Fruit fly (Drosophila melanogaster) ovary, adult (tissue): ENCODE results near the gene mh.

ENCODE experiments used
- CG17801 ChIP-seq: fragments of 200-800 bp; optimal IDR thresholded peaks from 2 replicates; lab custom pipeline; 2019; ENCODE audit warnings: missing biosample characterization, mild to moderate bottlenecking, missing genetic modification characterization, moderate library complexity; ENCODE audit not compliant: partially characterized antibody

Gene mh

dm6 chrX:15475367-15475789, at the start of gene mh:
Gene mh, minus strand, starts transcription at chrX:15475400.
- TF ChIP-seq CG17801 (GFP tag; lab: Kevin White, UChicago) = no peak

DNA sequence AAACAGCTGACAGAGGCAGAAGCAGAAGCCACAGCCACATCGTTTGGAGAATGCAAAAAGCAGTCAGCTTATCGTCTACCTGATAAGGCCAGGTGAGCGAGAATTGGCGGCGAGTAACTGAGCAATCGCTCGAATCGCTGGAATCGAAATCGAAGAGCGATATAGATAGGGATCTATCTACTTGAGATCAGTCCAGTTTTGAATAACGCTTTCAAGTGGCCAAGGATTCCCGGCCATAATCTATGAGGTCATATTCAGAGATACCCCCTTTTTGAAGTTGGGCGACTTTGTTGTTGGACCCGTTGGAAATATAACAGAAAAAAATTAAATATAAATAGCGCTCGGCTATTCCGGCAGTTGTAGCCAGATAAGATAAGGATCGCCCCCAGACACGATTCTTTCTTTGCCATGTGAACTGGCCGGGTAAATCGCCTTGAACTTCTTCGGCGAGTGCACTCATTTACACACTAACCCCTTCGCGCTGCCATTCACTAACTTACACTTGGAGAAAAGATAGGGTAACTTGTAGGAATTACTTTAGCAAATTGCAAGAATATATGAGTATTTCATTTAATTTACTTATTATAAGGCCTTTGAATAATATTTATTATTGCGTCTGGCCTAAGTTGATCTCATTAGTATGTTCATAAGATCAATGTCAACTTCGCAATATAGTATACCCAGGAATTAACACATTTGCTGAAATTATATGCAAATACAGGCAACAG, 47.4 kb upstream of the mh start:
- no peak for TF ChIP-seq CG17801 (GFP tag; lab: Kevin White, UChicago)

dm6 chrX:15511399-15511798, 36.2 kb upstream of the mh start:
- peak; percentile 24 for TF ChIP-seq CG17801 (GFP tag; lab: Kevin White, UChicago)

- TF ChIP-seq CG17801 (GFP tag; lab: Kevin White, UChicago) = no peak
Observed at dm6 chrX:15502864-15503263, 27.7 kb upstream of the mh start.

DNA sequence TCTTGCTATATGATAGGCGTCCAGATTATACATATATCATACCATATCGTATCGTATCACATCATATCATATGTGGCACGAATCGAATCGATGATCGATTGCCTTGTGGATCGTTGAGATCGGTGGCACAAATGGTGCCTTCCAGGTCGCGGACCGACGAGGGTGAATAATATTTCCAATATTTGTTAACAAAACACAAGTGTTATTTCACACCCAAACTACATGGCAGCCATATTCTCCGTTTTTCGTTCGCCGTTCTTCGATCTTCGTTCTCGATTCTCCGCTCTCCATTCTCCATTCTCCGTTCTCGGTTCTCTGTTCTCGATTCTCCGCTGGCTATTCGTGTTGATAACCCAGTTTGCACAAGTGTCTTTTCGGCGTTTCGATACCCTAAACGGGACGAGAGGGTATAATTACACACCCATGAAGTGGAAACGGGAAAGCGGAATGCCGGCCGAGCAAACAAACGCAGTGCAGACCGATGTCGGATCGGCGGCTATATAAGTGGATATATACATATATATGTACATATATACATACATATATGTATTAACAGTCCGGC, 26.6 kb upstream of the mh start:
- no peak for TF ChIP-seq CG17801 (GFP tag; lab: Kevin White, UChicago)

DNA sequence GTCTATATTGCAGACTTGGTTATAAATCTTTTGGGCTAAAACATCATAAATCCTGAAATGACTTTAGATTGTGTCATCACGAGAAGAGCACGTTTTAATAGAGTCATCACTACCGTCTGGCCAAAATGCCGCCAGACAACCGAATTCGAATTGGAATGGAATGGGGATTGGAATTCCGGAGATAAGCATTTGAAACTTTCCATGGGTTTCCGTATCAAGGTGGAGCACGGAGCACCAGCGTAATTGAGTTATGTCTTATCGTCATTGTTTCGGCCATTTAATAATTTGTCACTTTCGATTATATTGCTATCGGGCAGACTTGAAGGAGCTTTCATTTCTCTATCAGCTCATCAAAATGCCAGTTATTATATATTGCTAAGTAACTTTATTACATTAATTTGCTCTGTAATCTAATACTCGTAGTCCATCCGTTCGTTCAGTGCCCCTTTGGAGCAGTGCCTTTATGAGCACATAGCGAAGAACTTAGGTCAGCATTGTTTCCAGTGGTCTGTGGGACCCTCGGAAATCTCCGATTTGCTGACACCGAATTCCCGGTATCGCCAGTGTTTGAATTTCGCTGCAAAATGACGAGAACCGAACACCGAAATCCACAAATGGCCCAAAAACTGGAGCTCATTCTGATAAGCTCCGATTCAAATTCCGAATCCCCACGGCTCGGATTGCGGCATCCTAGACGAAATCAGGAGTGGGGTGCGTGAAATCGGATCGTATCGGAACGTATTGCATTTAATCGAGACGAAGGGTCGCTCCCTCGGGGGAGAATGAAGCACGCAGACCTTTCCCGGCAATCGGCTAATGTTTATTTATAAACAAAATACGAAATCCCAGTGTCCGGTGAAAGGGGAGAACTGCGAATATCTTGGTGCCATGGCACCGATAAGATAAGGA, 25.1 kb upstream of the mh start:
- no peak for TF ChIP-seq CG17801 (GFP tag; lab: Kevin White, UChicago)

dm6 chrX:15498791-15499190, 23.6 kb upstream of the mh start:
- TF ChIP-seq CG17801 (GFP tag; lab: Kevin White, UChicago) = peak; percentile 79

dm6 chrX:15497440-15498271, 22.5 kb upstream of the mh start:
- peak; percentile 80 for TF ChIP-seq CG17801 (GFP tag; lab: Kevin White, UChicago)

- no peak for TF ChIP-seq CG17801 (GFP tag; lab: Kevin White, UChicago)
Observed at dm6 chrX:15496651-15497409, 21.6 kb upstream of the mh start.

DNA sequence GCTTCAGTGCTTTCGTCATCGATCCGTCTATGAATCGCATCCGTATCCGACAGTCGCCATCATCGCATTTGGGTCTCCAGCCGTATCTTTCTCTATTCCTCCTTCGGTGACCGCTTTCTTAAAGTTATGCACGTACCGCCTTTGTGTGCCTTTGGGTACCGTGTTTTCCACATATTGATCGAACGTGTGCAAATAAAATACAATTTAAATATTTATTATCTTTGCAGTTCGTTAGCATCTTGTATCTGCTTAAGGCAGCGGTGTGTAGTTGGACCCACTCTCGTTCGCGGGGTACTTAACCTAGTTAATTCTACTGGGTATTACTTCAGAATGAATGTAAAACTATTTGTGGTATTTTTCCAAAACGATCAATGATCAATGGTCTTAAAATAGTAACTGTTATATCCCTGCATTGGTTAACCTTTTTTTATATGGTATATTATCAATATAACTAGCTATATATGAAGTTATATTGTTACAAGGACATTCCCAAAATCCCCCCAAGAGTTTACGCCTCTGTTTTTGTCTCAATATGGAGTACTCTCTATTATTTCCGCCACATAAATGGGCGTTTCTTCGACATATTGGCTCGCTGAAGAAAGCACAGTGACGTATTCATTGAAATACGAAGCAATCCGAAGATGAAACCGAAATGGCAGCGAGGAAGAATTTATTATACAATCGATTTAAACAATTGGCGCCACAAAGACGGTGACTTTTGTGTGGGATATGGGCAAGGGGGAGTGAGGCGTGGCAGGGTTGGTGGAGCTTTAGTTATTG, 20.6 kb upstream of the mh start:
- no peak for TF ChIP-seq CG17801 (GFP tag; lab: Kevin White, UChicago)

dm6 chrX:15490519-15490918, 15.3 kb upstream of the mh start:
- no peak for TF ChIP-seq CG17801 (GFP tag; lab: Kevin White, UChicago)

dm6 chrX:15486682-15487081, 11.5 kb upstream of the mh start, which contains the start of gene Gmap:
Gene Gmap, plus strand, starts transcription at chrX:15486922.
- TF ChIP-seq CG17801 (GFP tag; lab: Kevin White, UChicago) = peak; percentile 39

- TF ChIP-seq CG17801 (GFP tag; lab: Kevin White, UChicago) = peak; percentile 10
Observed at dm6 chrX:15484451-15485032, 9.3 kb upstream of the mh start.
